Fruit fly (Drosophila melanogaster): ENCODE measurements around the gene CG9743.

DNA sequence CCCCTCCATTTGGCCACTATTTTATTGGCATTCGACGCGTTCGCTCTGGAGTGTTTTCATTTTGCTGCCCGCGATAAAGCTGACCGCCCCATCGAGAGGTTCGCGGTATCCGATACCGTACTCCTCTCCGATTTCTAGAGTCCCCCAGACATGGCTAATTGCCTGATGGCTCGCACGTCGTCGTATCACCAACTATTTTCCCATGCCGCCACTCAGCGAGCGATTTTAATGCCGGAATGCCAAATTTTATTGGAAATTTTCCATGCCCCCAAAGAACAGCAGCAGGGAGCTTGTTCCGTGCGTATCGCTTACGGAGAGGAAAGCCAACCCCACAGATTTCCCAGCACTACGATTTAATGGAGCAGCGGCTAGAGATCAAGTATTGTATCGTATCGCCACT lies 1.7 kb downstream of the CG9743 start:
- no peak for TF ChIP-seq CG8478 (optimal IDR thresholded peaks at IDR 0.05)
- no peak for TF ChIP-seq CTCF (optimal IDR thresholded peaks at IDR 0.05)

Measured in S2 (cell line).